Worm (Caenorhabditis elegans): ENCODE results near the gene Y119D3B.14.

Gene Y119D3B.14

DNA sequence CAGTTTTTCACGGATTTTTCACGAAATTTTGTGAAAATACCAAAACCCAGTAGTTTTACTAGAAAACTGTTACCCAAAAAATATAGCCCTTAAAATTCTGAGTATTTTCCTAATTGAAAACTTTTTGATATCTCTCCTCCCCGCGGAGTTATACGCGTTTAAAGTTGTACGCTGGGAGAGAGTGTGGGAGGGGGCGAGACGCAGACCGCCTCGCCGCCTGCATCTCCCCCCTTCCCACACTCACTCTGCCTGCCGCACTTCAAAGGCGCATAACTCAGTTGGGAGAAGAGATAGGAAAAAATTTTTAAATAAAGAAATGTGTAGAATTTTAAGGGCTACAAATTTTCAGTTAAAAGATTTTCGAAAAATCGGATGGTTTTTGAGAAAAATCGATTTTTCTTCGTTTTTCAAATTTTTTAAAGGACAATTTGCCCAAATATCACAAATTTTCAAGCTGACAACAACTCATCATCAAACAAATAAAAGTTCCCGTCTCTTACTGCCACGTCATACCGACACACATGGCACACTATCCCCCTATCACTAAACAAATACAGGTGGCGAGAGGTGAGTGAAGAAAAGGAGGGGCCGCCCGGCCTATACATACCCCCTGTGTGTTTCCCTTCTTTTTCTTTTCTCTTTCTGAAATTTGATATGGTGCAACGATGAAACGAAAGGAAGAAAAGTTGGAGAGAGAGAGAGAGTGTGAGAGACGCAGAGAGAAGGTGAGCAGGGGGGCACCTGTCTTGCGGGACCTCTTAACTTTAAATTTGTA is 29.9 kb upstream of the Y119D3B.14 start (continued):
- TF ChIP-seq mdl-1 (tag; optimal IDR thresholded peaks at IDR 0.05), result peak in 1 of 2 experiments; percentile 46
- peak; percentile 27 for TF ChIP-seq lin-14 (GFP tag; optimal IDR thresholded peaks at IDR 0.05)
- no peak for TF ChIP-seq xbp-1 (tag; optimal IDR thresholded peaks at IDR 0.05)
- peak; percentile 16 for TF ChIP-seq jun-1 (tag; optimal IDR thresholded peaks at IDR 0.05)

DNA sequence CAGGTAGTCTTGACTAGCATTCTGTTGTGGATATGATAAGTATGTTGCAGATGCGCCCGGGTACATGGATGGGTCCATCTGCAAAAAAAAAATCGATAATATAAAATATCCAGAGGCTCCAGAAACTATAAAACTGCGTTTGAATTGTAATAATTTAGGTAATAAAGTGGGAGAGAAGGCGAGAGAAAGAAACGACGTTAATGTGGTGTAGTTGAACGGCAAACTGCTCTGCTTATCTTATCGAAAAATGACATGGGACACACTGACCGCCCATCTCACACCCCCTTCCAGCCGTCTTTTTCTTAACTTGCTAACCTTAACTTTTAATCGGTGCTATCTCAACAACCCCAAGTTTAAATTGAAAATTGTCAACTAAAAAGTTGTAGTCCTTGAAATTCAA is 28.4 kb upstream of the Y119D3B.14 start:
- TF ChIP-seq elt-2 (tag; optimal IDR thresholded peaks at IDR 0.05) (peak; percentile 15), dpl-1 (GFP tag; optimal IDR thresholded peaks at IDR 0.05) (no peak)

DNA sequence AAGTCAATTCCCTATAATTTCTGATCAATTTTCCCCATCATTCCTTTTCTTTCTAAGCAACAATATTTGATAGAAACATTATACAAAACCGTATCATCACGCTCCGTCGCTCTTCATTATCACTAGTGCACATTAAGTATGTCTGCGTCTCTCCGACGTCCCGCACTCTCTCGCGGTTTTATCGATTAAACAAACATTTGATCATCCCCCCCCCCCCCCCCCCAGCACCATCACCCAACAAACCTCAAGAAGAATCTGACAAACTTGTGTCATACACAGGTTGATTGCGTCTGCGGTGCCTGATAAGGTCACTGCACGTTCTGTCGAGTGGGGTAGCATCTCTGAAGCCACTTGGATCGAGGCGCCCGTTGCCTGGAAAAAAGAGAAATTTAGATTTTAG is 26.4 kb upstream of the Y119D3B.14 start:
- no peak for TF ChIP-seq swsn-7 (tag; optimal IDR thresholded peaks at IDR 0.05)
- peak; percentile 61 for TF ChIP-seq elt-2 (tag; optimal IDR thresholded peaks at IDR 0.05)
- TF ChIP-seq ama-1 (optimal IDR thresholded peaks at IDR 0.05), result no peak
- no peak for TF ChIP-seq unc-130 (tag; optimal IDR thresholded peaks at IDR 0.05)
- TF ChIP-seq irx-1 (tag; optimal IDR thresholded peaks at IDR 0.05), result no peak
- no peak for TF ChIP-seq sptf-1 (tag; optimal IDR thresholded peaks at IDR 0.05)
- TF ChIP-seq lsy-2 (tag; optimal IDR thresholded peaks at IDR 0.05), result no peak
- no peak for TF ChIP-seq hlh-17 (GFP tag; optimal IDR thresholded peaks at IDR 0.05; ENCODE audit: borderline replicate concordance)
- peak; percentile 30 for TF ChIP-seq lin-14 (GFP tag; optimal IDR thresholded peaks at IDR 0.05)
- no peak for TF ChIP-seq pqm-1 (tag; optimal IDR thresholded peaks at IDR 0.05)
- TF ChIP-seq C04F5.9 (tag; optimal IDR thresholded peaks at IDR 0.05), result no peak
- no peak for TF ChIP-seq Y116A8C.19 (tag; optimal IDR thresholded peaks at IDR 0.05; ENCODE audit: borderline replicate concordance)
- no peak for TF ChIP-seq tbx-2 (tag; optimal IDR thresholded peaks at IDR 0.05)
- TF ChIP-seq ceh-88 (GFP tag; IDR thresholded peaks at IDR 0.05), result no peak
- no peak for TF ChIP-seq unc-62 (GFP tag; optimal IDR thresholded peaks at IDR 0.05)
- TF ChIP-seq nhr-84 (tag; optimal IDR thresholded peaks at IDR 0.05), result no peak
- no peak for TF ChIP-seq elt-3 (tag; optimal IDR thresholded peaks at IDR 0.05)
- no peak for TF ChIP-seq xbp-1 (tag; optimal IDR thresholded peaks at IDR 0.05)
- no peak for TF ChIP-seq sox-4 (tag; optimal IDR thresholded peaks at IDR 0.05)
- no peak for TF ChIP-seq egl-13 (tag; optimal IDR thresholded peaks at IDR 0.05)
- no peak for TF ChIP-seq lin-13 (GFP tag; optimal IDR thresholded peaks at IDR 0.05)
- TF ChIP-seq efl-1 (optimal IDR thresholded peaks at IDR 0.05), result no peak
- peak in 1 of 2 experiments; percentile 83 for TF ChIP-seq efl-1 (GFP tag; optimal IDR thresholded peaks at IDR 0.05 in 1 of 2)

DNA sequence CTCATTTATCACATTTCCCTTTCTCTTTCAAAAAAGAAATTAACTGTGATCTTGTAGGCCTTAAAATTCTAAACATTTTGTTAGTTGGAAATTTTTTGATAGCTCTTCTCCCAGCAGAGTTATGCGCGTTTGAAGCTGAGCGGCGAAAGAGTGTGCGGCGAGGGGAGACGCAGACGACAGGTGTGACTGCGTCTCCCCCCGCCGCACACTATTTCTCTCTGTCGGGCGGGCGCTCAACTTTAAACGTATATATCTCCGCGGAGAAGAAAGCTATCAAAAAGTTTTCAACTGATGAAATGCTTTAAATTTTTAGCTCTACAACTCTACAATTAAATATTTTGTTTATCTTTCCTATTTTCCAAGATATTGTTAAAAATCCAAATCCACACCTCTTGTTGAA is 25.4 kb upstream of the Y119D3B.14 start:
- TF ChIP-seq efl-1 (optimal IDR thresholded peaks at IDR 0.05), result no peak
- peak in 1 of 2 experiments; percentile 3 for TF ChIP-seq efl-1 (GFP tag; optimal IDR thresholded peaks at IDR 0.05 in 1 of 2)
- no peak for TF ChIP-seq ceh-63 (GFP tag; optimal IDR thresholded peaks at IDR 0.05)

DNA sequence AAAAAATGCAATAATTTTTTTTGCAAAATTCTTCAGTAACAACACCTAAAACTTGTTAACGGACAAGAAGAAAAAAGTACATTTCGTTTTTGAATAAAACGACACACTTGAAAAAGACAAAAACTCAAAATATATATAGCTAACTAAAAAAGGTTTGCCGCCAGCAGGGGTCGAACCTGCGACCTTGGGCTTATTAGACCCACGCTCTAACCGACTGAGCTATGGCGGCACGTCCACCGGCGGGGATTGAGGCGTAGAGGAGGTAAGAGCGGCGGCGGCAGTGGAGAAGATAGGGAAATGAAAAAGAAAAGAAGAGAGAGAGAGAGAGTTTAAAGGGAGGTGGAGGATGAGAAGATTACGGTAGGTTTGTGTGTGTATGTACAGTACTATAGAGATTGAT is 24.6 kb upstream of the Y119D3B.14 start:
- no peak for TF ChIP-seq nhr-77 (tag; optimal IDR thresholded peaks at IDR 0.05)
- no peak for TF ChIP-seq efl-1 (optimal IDR thresholded peaks at IDR 0.05)
- peak; percentile 12 to 59 for TF ChIP-seq efl-1 (GFP tag; optimal IDR thresholded peaks at IDR 0.05 in 1 of 2)
- no peak for TF ChIP-seq ceh-88 (GFP tag; IDR thresholded peaks at IDR 0.05)
- TF ChIP-seq ets-5 (GFP tag; IDR thresholded peaks at IDR 0.05), result no peak
- TF ChIP-seq ceh-90 (tag; optimal IDR thresholded peaks at IDR 0.05), result no peak
- TF ChIP-seq isw-1 (GFP tag; IDR thresholded peaks at IDR 0.05), result no peak
- no peak for TF ChIP-seq lin-15B (tag; optimal IDR thresholded peaks at IDR 0.05)
- TF ChIP-seq C34B4.2 (tag; optimal IDR thresholded peaks at IDR 0.05), result no peak
- no peak for TF ChIP-seq zag-1 (tag; optimal IDR thresholded peaks at IDR 0.05)
- TF ChIP-seq F16B12.6 (tag; optimal IDR thresholded peaks at IDR 0.05), result no peak
- peak; percentile 22 for TF ChIP-seq nhr-47 (tag; optimal IDR thresholded peaks at IDR 0.05)
- peak in 1 of 2 experiments; percentile 11 for TF ChIP-seq lin-35 (GFP tag; optimal IDR thresholded peaks at IDR 0.05)
- TF ChIP-seq C04F5.9 (tag; optimal IDR thresholded peaks at IDR 0.05), result no peak
- TF ChIP-seq unc-86 (tag; optimal IDR thresholded peaks at IDR 0.05), result no peak
- no peak for TF ChIP-seq aly-2 (tag; optimal IDR thresholded peaks at IDR 0.05)
- no peak for TF ChIP-seq fkh-8 (tag; optimal IDR thresholded peaks at IDR 0.05)
- no peak for TF ChIP-seq nhr-12 (tag; optimal IDR thresholded peaks at IDR 0.05)
- no peak for TF ChIP-seq unc-98 (GFP tag; IDR thresholded peaks at IDR 0.05)
- peak; percentile 36 for TF ChIP-seq nhr-71 (tag; optimal IDR thresholded peaks at IDR 0.05)
- peak; percentile 3 for TF ChIP-seq lin-13 (GFP tag; optimal IDR thresholded peaks at IDR 0.05)
- peak; percentile 25 for TF ChIP-seq snu-23 (GFP tag; optimal IDR thresholded peaks at IDR 0.05)
- TF ChIP-seq egl-13 (tag; optimal IDR thresholded peaks at IDR 0.05), result no peak
- TF ChIP-seq ztf-11 (tag; optimal IDR thresholded peaks at IDR 0.05), result no peak
- no peak for TF ChIP-seq elt-2 (tag; optimal IDR thresholded peaks at IDR 0.05)

Measured in whole organism, L1 larva.